Worm (Caenorhabditis elegans) whole organism, early embryonic: ENCODE measurements around the gene T03F6.10.

Experiments used
- B0310.2 ChIP-seq: sonication (generic microtip); optimal IDR thresholded peaks from 2 replicates; lab custom pipeline; 2016; ENCODE audit warnings: mild to moderate bottlenecking, missing genetic modification characterization, missing compliant biosample characterization
- aly-1 ChIP-seq: sonication (generic microtip); optimal IDR thresholded peaks from 2 replicates; lab custom pipeline; 2016; ENCODE audit warnings: missing genetic modification characterization, missing compliant biosample characterization
- ama-1 ChIP-seq: fragments of 150-350 bp; optimal IDR thresholded peaks from 2 replicates; lab custom pipeline; 2014
- ceh-36 ChIP-seq: sonication (generic microtip); optimal IDR thresholded peaks from 2 replicates; lab custom pipeline; 2016; ENCODE audit warnings: missing genetic modification characterization, inconsistent platforms, missing compliant biosample characterization
- hmg-4 ChIP-seq: fragments of 200-800 bp; sonication (Bioruptor generic); optimal IDR thresholded peaks from 2 replicates; lab custom pipeline; 2018; ENCODE audit warnings: mild to moderate bottlenecking, missing genetic modification characterization, missing compliant biosample characterization
- hnd-1 ChIP-seq: sonication (generic microtip); optimal IDR thresholded peaks from 2 replicates; lab custom pipeline; 2016; ENCODE audit warnings: missing genetic modification characterization, missing compliant biosample characterization
- pes-1 ChIP-seq: fragments of 200-800 bp; sonication (Bioruptor generic); IDR thresholded peaks from 2 replicates; pipeline ENCODE4 v1.3.6; 2022; ENCODE audit warnings: missing genetic modification reagents, missing genetic modification characterization, missing compliant biosample characterization
- scrt-1 ChIP-seq: fragments of 200-800 bp; sonication (Bioruptor generic); IDR thresholded peaks from 2 replicates; pipeline ENCODE4 v1.3.6; 2022; ENCODE audit warnings: missing genetic modification characterization, missing compliant biosample characterization
- sea-1 ChIP-seq: fragments of 200-800 bp; sonication (Bioruptor generic); conservative IDR thresholded peaks from 2 replicates; pipeline ENCODE4 v1.3.6; 2022; ENCODE audit warnings: missing genetic modification characterization, missing compliant biosample characterization
- tbx-11 ChIP-seq: fragments of 200-800 bp; sonication (Bioruptor generic); IDR thresholded peaks from 2 replicates; pipeline ENCODE4 v1.3.6; 2022; ENCODE audit warnings: missing genetic modification characterization, missing compliant biosample characterization

- no peak for TF ChIP-seq sea-1 (GFP tag; lab: Robert Waterston, UW)
- TF ChIP-seq scrt-1: no peak
- TF ChIP-seq aly-1 (tag; lab: Kevin White, UChicago): no peak
- TF ChIP-seq ama-1 (lab: Kevin White, UChicago): no peak
- TF ChIP-seq ceh-36: no peak
- no peak for TF ChIP-seq B0310.2 (tag; lab: Kevin White, UChicago)
- TF ChIP-seq hnd-1: no peak
- TF ChIP-seq hmg-4 (GFP tag; lab: Kevin White, UChicago): no peak
- no peak for TF ChIP-seq pes-1
- TF ChIP-seq tbx-11: no peak
Observed at ce11 chrIII:13328911-13329310, 49.2 kb downstream of the T03F6.10 start.
